Worm (Caenorhabditis elegans): ENCODE results near the gene F56D2.5.

F56D2.5 gene

ce11 chrIII:5554884-5555500 lies 26.2 kb downstream of the F56D2.5 start, which contains the start of the genes nmad-1 and hach-1 (continued):
- TF ChIP-seq T26A5.8 (tag; optimal IDR thresholded peaks at IDR 0.05): no peak
- TF ChIP-seq gei-17 (GFP tag; optimal IDR thresholded peaks at IDR 0.05): no peak
- TF ChIP-seq ztf-22 (GFP tag; optimal IDR thresholded peaks at IDR 0.05): no peak

- TF ChIP-seq repo-1 (tag; optimal IDR thresholded peaks at IDR 0.05) (peak; percentile 19), lin-26 (GFP tag; IDR thresholded peaks at IDR 0.05) (no peak), F52B5.7 (tag; optimal IDR thresholded peaks at IDR 0.05) (no peak), lin-54 (GFP tag; optimal IDR thresholded peaks at IDR 0.05) (peak; percentile 30), lir-1 (GFP tag; conservative IDR thresholded peaks at IDR 0.05) (0 out of 2 replicates have a peak, but pooled peaks have one; percentile 10), cebp-1 (GFP tag; IDR thresholded peaks at IDR 0.05) (0 out of 2 replicates have a peak, but pooled peaks have one; percentile 17), cebp-1 (tag; optimal IDR thresholded peaks at IDR 0.05) (peak; percentile 64), atf-7 (tag; optimal IDR thresholded peaks at IDR 0.05) (peak; percentile 64), B0336.3 (GFP tag; IDR thresholded peaks at IDR 0.05) (peak; percentile 54), chd-7 (tag; optimal IDR thresholded peaks at IDR 0.05) (no peak), pha-4 (tag; optimal IDR thresholded peaks at IDR 0.05) (peak; percentile 76), nfya-1 (tag; optimal IDR thresholded peaks at IDR 0.05; ENCODE audit: borderline replicate concordance, insufficient read depth) (no peak), nhr-80 (tag; optimal IDR thresholded peaks at IDR 0.05) (peak; percentile 78), nhr-90 (tag; optimal IDR thresholded peaks at IDR 0.05) (peak; percentile 53), lin-40 (tag; optimal IDR thresholded peaks at IDR 0.05) (peak; percentile 26), let-607 (tag; optimal IDR thresholded peaks at IDR 0.05) (peak; percentile 13 to 83), mcd-1 (GFP tag; IDR thresholded peaks at IDR 0.05) (peak; percentile 23; the same call in 1 of the 2 replicates), ztf-28 (GFP tag; IDR thresholded peaks at IDR 0.05) (no peak), die-1 (tag; optimal IDR thresholded peaks at IDR 0.05) (no peak), tbp1 (GFP tag; optimal IDR thresholded peaks at IDR 0.05) (peak; percentile 13), F23B12.7 (tag; optimal IDR thresholded peaks at IDR 0.05; ENCODE audit: insufficient read depth) (peak; percentile 20), ccch-3 (GFP tag; optimal IDR thresholded peaks at IDR 0.05) (no peak), Y95B8A.8 (GFP tag; IDR thresholded peaks at IDR 0.05) (0 out of 2 replicates have a peak, but pooled peaks have one; percentile 53), Y53G8AR.9 (GFP tag; conservative IDR thresholded peaks at IDR 0.05) (peak; percentile 55; the same call in 1 of the 2 replicates), attf-5 (GFP tag; optimal IDR thresholded peaks at IDR 0.05) (peak; percentile 45), ets-4 (GFP tag; optimal IDR thresholded peaks at IDR 0.05) (peak; percentile 2), hlh-12 (tag; optimal IDR thresholded peaks at IDR 0.05) (no peak), ztf-22 (GFP tag; optimal IDR thresholded peaks at IDR 0.05) (peak; percentile 44), tlf-1 (GFP tag; optimal IDR thresholded peaks at IDR 0.05) (peak; percentile 48), ceh-27 (GFP tag; optimal IDR thresholded peaks at IDR 0.05) (no peak), unc-62 (GFP tag; optimal IDR thresholded peaks at IDR 0.05) (peak; percentile 90), madf-10 (tag; optimal IDR thresholded peaks at IDR 0.05) (peak; percentile 17), let-526 (GFP tag; IDR thresholded peaks at IDR 0.05) (0 out of 2 replicates have a peak, but pooled peaks have one; percentile 48), nfyb-1 (GFP tag; IDR thresholded peaks at IDR 0.05) (peak; percentile 79), B0261.1 (tag; optimal IDR thresholded peaks at IDR 0.05) (no peak), madf-6 (GFP tag; IDR thresholded peaks at IDR 0.05) (peak; percentile 11; the same call in 1 of the 2 replicates)
Measured at ce11 chrIII:5553098-5553497, 28.1 kb downstream of the F56D2.5 start.

Measured in whole organism, young adult.